Fruit fly (Drosophila melanogaster): ENCODE data around the gene Ugt37A3.
"Not testable (repeated sequence)": the region's sequence is repeated elsewhere in the genome, so short reads cannot be mapped to it uniquely, and the experiment has no call there.

DNA sequence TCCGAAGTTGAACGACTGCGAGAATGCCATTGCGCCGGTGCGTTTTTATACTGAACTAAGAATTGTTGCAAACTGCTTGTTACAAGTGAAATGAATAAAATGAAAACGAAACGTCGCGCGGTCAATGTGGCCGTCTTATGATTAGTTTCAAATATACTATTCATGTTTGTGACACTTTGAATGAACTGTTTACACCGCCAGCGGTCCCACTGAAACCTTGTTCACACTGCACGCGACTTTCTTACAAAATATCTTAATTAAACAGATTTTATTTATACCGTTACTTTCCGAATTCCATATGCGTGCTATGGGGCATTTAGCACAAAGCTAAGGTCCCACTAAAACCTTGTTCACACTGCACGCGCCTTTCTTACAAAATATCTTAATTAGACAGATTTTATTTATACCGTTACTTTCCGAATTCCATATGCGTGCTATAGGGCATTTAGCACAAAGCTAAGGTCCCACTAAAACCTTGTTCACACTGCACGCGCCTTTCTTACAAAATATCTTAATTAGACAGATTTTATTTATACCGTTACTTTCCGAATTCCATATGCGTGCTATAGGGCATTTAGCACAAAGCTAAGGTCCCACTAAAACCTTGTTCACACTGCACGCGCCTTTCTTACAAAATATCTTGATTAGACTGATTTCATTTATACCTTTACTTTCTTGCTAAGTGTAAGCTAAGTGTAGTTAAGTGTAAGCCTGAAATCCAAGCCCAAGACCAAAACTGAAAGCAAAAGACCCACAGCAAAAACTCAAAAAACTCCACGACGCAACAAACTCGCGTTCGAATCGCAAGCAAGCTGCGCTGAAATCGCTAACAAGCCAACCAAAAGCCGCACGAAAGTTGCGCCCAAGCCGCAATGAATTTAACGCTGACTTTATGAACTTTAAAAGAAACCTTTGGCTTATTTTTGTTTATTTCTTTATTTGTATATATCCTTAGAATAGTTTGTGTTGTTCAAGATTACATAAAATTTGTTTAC is 31.0 kb downstream of the Ugt37A3 start, which contains the start of gene PolQ:
- TF ChIP-seq h (GFP tag; optimal IDR thresholded peaks at IDR 0.05); dl (GFP tag; optimal IDR thresholded peaks at IDR 0.05; ENCODE audit: insufficient read depth in 1 of 2, partially characterized antibody in 2 of 2): not testable (repeated sequence)

All from whole organism, wandering third instar larva.